Worm (Caenorhabditis elegans) whole organism, L1 larva: ENCODE results near the gene nhr-133.

ENCODE experiments used
- C16A3.4 ChIP-seq: fragments of 150-350 bp; optimal IDR thresholded peaks from 2 replicates; lab custom pipeline; 2014; ENCODE audit warnings: missing biosample characterization, missing genetic modification characterization
- C34B4.2 ChIP-seq: sonication (generic microtip); optimal IDR thresholded peaks from 2 replicates; lab custom pipeline; 2017; ENCODE audit warnings: mild to moderate bottlenecking, missing genetic modification characterization, missing compliant biosample characterization
- ceh-8 ChIP-seq: fragments of 200-800 bp; sonication (Bioruptor generic); optimal IDR thresholded peaks from 2 replicates; lab custom pipeline; 2018; ENCODE audit warnings: mild to moderate bottlenecking, missing genetic modification characterization, moderate library complexity, missing compliant biosample characterization
- ceh-82 ChIP-seq, 3 experiments: fragments of 150-350 bp in 1 of 3; sonication (generic microtip) in 2 of 3; optimal IDR thresholded peaks; 2 replicates each; lab custom pipeline; 2014 to 2017; ENCODE audit warnings: missing biosample characterization in 3 of 3, missing genetic modification characterization in 3 of 3
- ces-1 ChIP-seq: fragments of 150-350 bp; optimal IDR thresholded peaks from 2 replicates; lab custom pipeline; 2014; ENCODE audit warnings: missing biosample characterization, missing genetic modification reagents, missing genetic modification characterization
- dpl-1 ChIP-seq, 3 experiments: fragments of 150-350 bp in 2 of 3; sonication (generic microtip) in 1 of 3; optimal IDR thresholded peaks; 2 replicates each; lab custom pipeline; 2014 to 2017; ENCODE audit warnings: missing biosample characterization in 3 of 3, missing genetic modification characterization in 3 of 3, missing genetic modification reagents in 3 of 3
- dsc-1 ChIP-seq: sonication (generic microtip); optimal IDR thresholded peaks from 2 replicates; lab custom pipeline; 2016; ENCODE audit warnings: mild to moderate bottlenecking, missing genetic modification characterization, missing compliant biosample characterization
- efl-3 ChIP-seq: fragments of 200-800 bp; sonication (Bioruptor generic); optimal IDR thresholded peaks from 2 replicates; lab custom pipeline; 2018; ENCODE audit warnings: mild to moderate bottlenecking, missing genetic modification characterization, missing compliant biosample characterization
- egl-27 ChIP-seq, 2 experiments: fragments of 150-350 bp in 1 of 2; sonication (generic microtip); optimal IDR thresholded peaks; 3 replicates each; lab custom pipeline; 2017 to 2018; ENCODE audit warnings: missing biosample characterization in 2 of 2, missing genetic modification characterization in 2 of 2, missing genetic modification reagents in 2 of 2
- elt-2 ChIP-seq: sonication (generic microtip); optimal IDR thresholded peaks from 2 replicates; lab custom pipeline; 2016; ENCODE audit warnings: missing genetic modification characterization, mild to moderate bottlenecking, inconsistent platforms, missing compliant biosample characterization, missing genetic modification reagents
- ets-5 ChIP-seq: fragments of 200-800 bp; sonication (Bioruptor generic); IDR thresholded peaks from 2 replicates; pipeline ENCODE4 v1.3.6; 2022; ENCODE audit warnings: missing genetic modification characterization, missing compliant biosample characterization
- fkh-10 ChIP-seq: sonication (generic microtip); optimal IDR thresholded peaks from 2 replicates; lab custom pipeline; 2017; ENCODE audit warnings: missing biosample characterization, missing genetic modification reagents, missing genetic modification characterization
- fkh-4 ChIP-seq: sonication (generic microtip); optimal IDR thresholded peaks from 2 replicates; lab custom pipeline; 2016; ENCODE audit warnings: missing compliant biosample characterization, missing genetic modification characterization, borderline replicate concordance
- fkh-8 ChIP-seq: sonication (generic microtip); optimal IDR thresholded peaks from 2 replicates; lab custom pipeline; 2016; ENCODE audit warnings: mild to moderate bottlenecking, missing genetic modification characterization, missing compliant biosample characterization
- fos-1 ChIP-seq: fragments of 150-350 bp; optimal IDR thresholded peaks from 2 replicates; lab custom pipeline; 2014; ENCODE audit warnings: missing biosample characterization, missing genetic modification characterization
- grh-1 ChIP-seq: fragments of 200-800 bp; sonication (Bioruptor generic); IDR thresholded peaks from 2 replicates; pipeline ENCODE4 v1.3.6; 2022; ENCODE audit warnings: missing genetic modification reagents, missing genetic modification characterization, missing compliant biosample characterization
- hlh-17 ChIP-seq: fragments of 200-800 bp; sonication (Bioruptor generic); optimal IDR thresholded peaks from 2 replicates; lab custom pipeline; 2018; ENCODE audit warnings: missing genetic modification characterization, mild to moderate bottlenecking, missing compliant biosample characterization, moderate library complexity, borderline replicate concordance
- hpl-2 ChIP-seq: fragments of 150-350 bp; optimal IDR thresholded peaks from 2 replicates; lab custom pipeline; 2014; ENCODE audit warnings: missing biosample characterization, missing genetic modification reagents, missing genetic modification characterization
- irx-1 ChIP-seq: sonication (generic microtip); optimal IDR thresholded peaks from 2 replicates; lab custom pipeline; 2016; ENCODE audit warnings: missing genetic modification characterization, missing compliant biosample characterization
- jun-1 ChIP-seq: fragments of 150-350 bp; optimal IDR thresholded peaks from 2 replicates; lab custom pipeline; 2014; ENCODE audit warnings: missing biosample characterization, missing genetic modification reagents, missing genetic modification characterization
- lin-13 ChIP-seq: fragments of 150-350 bp; optimal IDR thresholded peaks from 2 replicates; lab custom pipeline; 2014; ENCODE audit warnings: missing biosample characterization, missing genetic modification reagents, missing genetic modification characterization
- lin-14 ChIP-seq: fragments of 200-800 bp; sonication (Bioruptor generic); optimal IDR thresholded peaks from 2 replicates; lab custom pipeline; 2018; ENCODE audit warnings: mild to moderate bottlenecking, missing genetic modification characterization, moderate library complexity, missing compliant biosample characterization
- lin-35 ChIP-seq, 2 experiments: fragments of 150-350 bp; optimal IDR thresholded peaks; 2 replicates each; lab custom pipeline; 2014; ENCODE audit warnings: missing biosample characterization in 2 of 2, missing genetic modification characterization in 2 of 2, missing genetic modification reagents in 2 of 2
- lin-39 ChIP-seq: fragments of 150-350 bp; optimal IDR thresholded peaks from 2 replicates; lab custom pipeline; 2014; ENCODE audit warnings: missing biosample characterization, missing genetic modification reagents, missing genetic modification characterization
- lsy-2 ChIP-seq, 2 experiments: fragments of 150-350 bp; optimal IDR thresholded peaks; 2 replicates each; lab custom pipeline; 2014; ENCODE audit warnings: missing biosample characterization in 2 of 2, missing genetic modification characterization in 2 of 2
- mab-9 ChIP-seq: fragments of 200-800 bp; sonication (Bioruptor generic); IDR thresholded peaks from 2 replicates; pipeline ENCODE4 v1.3.6; 2022; ENCODE audit warnings: missing genetic modification reagents, missing genetic modification characterization, missing compliant biosample characterization
- mdl-1 ChIP-seq, 2 experiments: fragments of 150-350 bp; optimal IDR thresholded peaks; 2 replicates each; lab custom pipeline; 2014 to 2017; ENCODE audit warnings: missing biosample characterization in 2 of 2, missing genetic modification characterization in 2 of 2, inconsistent platforms in 1 of 2
- mef-2 ChIP-seq: fragments of 150-350 bp; optimal IDR thresholded peaks from 2 replicates; lab custom pipeline; 2014; ENCODE audit warnings: missing biosample characterization, missing genetic modification characterization
- mep-1 ChIP-seq: fragments of 150-350 bp; optimal IDR thresholded peaks from 2 replicates; lab custom pipeline; 2014; ENCODE audit warnings: missing biosample characterization, missing genetic modification characterization
- nhr-12 ChIP-seq: sonication (generic microtip); optimal IDR thresholded peaks from 2 replicates; lab custom pipeline; 2017; ENCODE audit warnings: missing biosample characterization, missing genetic modification characterization
- nhr-20 ChIP-seq: sonication (generic microtip); optimal IDR thresholded peaks from 2 replicates; lab custom pipeline; 2016; ENCODE audit warnings: mild to moderate bottlenecking, missing genetic modification characterization, missing compliant biosample characterization
- nhr-237 ChIP-seq: fragments of 150-350 bp; optimal IDR thresholded peaks from 2 replicates; lab custom pipeline; 2014; ENCODE audit warnings: missing biosample characterization, missing genetic modification characterization
- nhr-28 ChIP-seq: fragments of 150-350 bp; optimal IDR thresholded peaks from 2 replicates; lab custom pipeline; 2014; ENCODE audit warnings: missing biosample characterization, missing genetic modification characterization
- nhr-47 ChIP-seq: sonication (generic microtip); optimal IDR thresholded peaks from 2 replicates; lab custom pipeline; 2016; ENCODE audit warnings: mild to moderate bottlenecking, missing genetic modification characterization, moderate library complexity, missing compliant biosample characterization
- nhr-71 ChIP-seq: sonication (generic microtip); optimal IDR thresholded peaks from 2 replicates; lab custom pipeline; 2016; ENCODE audit warnings: mild to moderate bottlenecking, missing genetic modification characterization, moderate library complexity, missing compliant biosample characterization
- nhr-77 ChIP-seq: fragments of 150-350 bp; optimal IDR thresholded peaks from 2 replicates; lab custom pipeline; 2014; ENCODE audit warnings: missing biosample characterization, missing genetic modification characterization
- nhr-84 ChIP-seq: sonication (generic microtip); optimal IDR thresholded peaks from 2 replicates; lab custom pipeline; 2017; ENCODE audit warnings: missing biosample characterization, missing genetic modification characterization
- nhr-85 ChIP-seq: sonication (generic microtip); peaks from one replicate; lab custom pipeline; 2016; ENCODE audit warnings: missing genetic modification characterization, inconsistent platforms, missing compliant biosample characterization
- nhr-90 ChIP-seq: sonication (generic microtip); optimal IDR thresholded peaks from 2 replicates; lab custom pipeline; 2016; ENCODE audit warnings: mild to moderate bottlenecking, missing genetic modification characterization, missing compliant biosample characterization; ENCODE audit not compliant: poor library complexity
- pqm-1 ChIP-seq: sonication (generic microtip); optimal IDR thresholded peaks from 3 replicates; lab custom pipeline; 2017; ENCODE audit warnings: missing biosample characterization, missing genetic modification characterization
- skn-1 ChIP-seq: fragments of 150-350 bp; optimal IDR thresholded peaks from 2 replicates; lab custom pipeline; 2014; ENCODE audit warnings: missing biosample characterization, missing genetic modification characterization
- sptf-1 ChIP-seq: fragments of 150-350 bp; optimal IDR thresholded peaks from 2 replicates; lab custom pipeline; 2014; ENCODE audit warnings: missing biosample characterization, missing genetic modification characterization
- sup-37 ChIP-seq: fragments of 200-800 bp; sonication (Bioruptor generic); optimal IDR thresholded peaks from 2 replicates; lab custom pipeline; 2018; ENCODE audit warnings: mild to moderate bottlenecking, missing genetic modification characterization, missing compliant biosample characterization
- swsn-7 ChIP-seq: sonication (generic microtip); optimal IDR thresholded peaks from 2 replicates; lab custom pipeline; 2016; ENCODE audit warnings: missing genetic modification characterization, missing compliant biosample characterization
- tbx-2 ChIP-seq: sonication (generic microtip); optimal IDR thresholded peaks from 2 replicates; lab custom pipeline; 2016; ENCODE audit warnings: missing genetic modification characterization, missing compliant biosample characterization
- tlp-1 ChIP-seq: fragments of 150-350 bp; optimal IDR thresholded peaks from 2 replicates; lab custom pipeline; 2014; ENCODE audit warnings: missing biosample characterization, missing genetic modification characterization
- unc-30 ChIP-seq: sonication (generic microtip); optimal IDR thresholded peaks from 2 replicates; lab custom pipeline; 2017; ENCODE audit warnings: missing biosample characterization, missing genetic modification characterization
- unc-98 ChIP-seq: fragments of 200-800 bp; sonication (Bioruptor generic); IDR thresholded peaks from 2 replicates; pipeline ENCODE4 v1.3.6; 2022; ENCODE audit warnings: missing genetic modification characterization, missing compliant biosample characterization
- zag-1 ChIP-seq: fragments of 150-350 bp; optimal IDR thresholded peaks from 2 replicates; lab custom pipeline; 2014; ENCODE audit warnings: missing biosample characterization, missing genetic modification characterization
- ztf-11 ChIP-seq, 2 experiments: sonication (generic microtip); optimal IDR thresholded peaks; 2 replicates each; lab custom pipeline; 2016 to 2017; ENCODE audit warnings: missing genetic modification characterization in 2 of 2, missing biosample characterization in 1 of 2, missing compliant biosample characterization in 1 of 2

The nhr-133 gene

ce11 chrV:2225130-2225529, 13.2 kb upstream of the nhr-133 start, which contains the start of gene nhr-103:
TSS of gene nhr-103 (plus strand) at chrV:2225430.
- TF ChIP-seq efl-3 (GFP tag; lab: Kevin White, UChicago) (no peak), elt-2 (tag; lab: Kevin White, UChicago) (no peak), unc-98 (GFP tag; lab: Robert Waterston, UW) (no peak), mef-2 (tag; lab: Kevin White, UChicago) (no peak), lsy-2 (tag; optimal IDR thresholded peaks at IDR 0.05; lab: Kevin White, UChicago) (no peak), mdl-1 (tag; optimal IDR thresholded peaks at IDR 0.05; lab: Kevin White, UChicago) (no peak), nhr-20 (tag; lab: Kevin White, UChicago) (no peak), sptf-1 (tag; lab: Kevin White, UChicago) (no peak), jun-1 (no peak), nhr-71 (tag; lab: Kevin White, UChicago) (no peak), unc-30 (tag; lab: Kevin White, UChicago) (no peak), dsc-1 (tag; lab: Kevin White, UChicago) (no peak), fos-1 (tag; lab: Kevin White, UChicago) (no peak), tbx-2 (tag; lab: Kevin White, UChicago) (no peak), hlh-17 (GFP tag; lab: Kevin White, UChicago) (no peak), C16A3.4 (tag; lab: Kevin White, UChicago) (no peak), lin-14 (GFP tag; lab: Kevin White, UChicago) (no peak)

DNA sequence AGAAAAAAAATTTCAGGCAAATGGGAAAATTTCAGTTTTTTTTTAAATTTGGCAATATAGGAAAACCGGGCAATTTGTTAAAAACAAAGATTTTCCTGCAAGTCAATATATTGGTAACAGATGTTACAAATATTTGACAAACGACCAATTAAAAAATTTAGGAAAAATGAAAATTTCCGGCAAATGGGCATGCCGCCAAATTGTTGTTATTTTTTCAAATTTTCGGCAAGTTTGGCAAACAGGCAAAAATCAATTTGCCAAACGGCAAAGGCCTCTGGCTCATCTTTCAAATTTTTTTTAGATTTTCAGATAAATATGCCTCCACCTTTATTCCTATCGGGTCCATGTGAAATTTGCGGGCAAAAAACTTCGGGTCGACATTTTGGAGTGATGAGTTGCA, 9.8 kb upstream of the nhr-133 start, which contains the start of gene nhr-128:
Gene nhr-128, plus strand, starts transcription at position 301 of the 400 bp plus-strand sequence.
- no peak for TF ChIP-seq ces-1
- TF ChIP-seq ets-5: no peak
- no peak for TF ChIP-seq swsn-7 (tag; lab: Kevin White, UChicago)
- TF ChIP-seq efl-3 (GFP tag; lab: Kevin White, UChicago): no peak
- no peak for TF ChIP-seq pqm-1
- no peak for TF ChIP-seq egl-27 (tag; optimal IDR thresholded peaks at IDR 0.05; lab: Kevin White, UChicago)
- no peak for TF ChIP-seq sup-37 (GFP tag; lab: Kevin White, UChicago)
- no peak for TF ChIP-seq ceh-8 (GFP tag; lab: Kevin White, UChicago)
- TF ChIP-seq tlp-1 (tag; lab: Kevin White, UChicago): no peak
- no peak for TF ChIP-seq ztf-11 (tag; optimal IDR thresholded peaks at IDR 0.05; lab: Kevin White, UChicago)
- no peak for TF ChIP-seq skn-1 (tag; lab: Kevin White, UChicago)
- TF ChIP-seq lin-13: no peak
- no peak for TF ChIP-seq nhr-237
- no peak for TF ChIP-seq fkh-4
- no peak for TF ChIP-seq mef-2 (tag; lab: Kevin White, UChicago)

ce11 chrV:2218803-2219202, 6.9 kb upstream of the nhr-133 start, which contains the start of gene nhr-56:
TSS of gene nhr-56 (plus strand) at chrV:2219004.
- TF ChIP-seq nhr-90 (tag; lab: Kevin White, UChicago) (peak; percentile 38), irx-1 (tag; lab: Kevin White, UChicago) (no peak), nhr-28 (no peak), nhr-85 (tag; lab: Kevin White, UChicago) (peak; percentile 72), nhr-47 (tag; lab: Kevin White, UChicago) (peak; percentile 23), fkh-10 (no peak), lin-35 (GFP tag; optimal IDR thresholded peaks at IDR 0.05; lab: Kevin White, UChicago) (peak in 1 of 2 experiments; percentile 63), grh-1 (GFP tag; lab: Robert Waterston, UW) (no peak), lin-39 (tag; lab: Kevin White, UChicago) (no peak), nhr-84 (tag; lab: Kevin White, UChicago) (no peak), fkh-8 (tag; lab: Kevin White, UChicago) (peak; percentile 19), zag-1 (tag; lab: Kevin White, UChicago) (no peak), hpl-2 (GFP tag; lab: Kevin White, UChicago) (no peak), ceh-82 (tag; optimal IDR thresholded peaks at IDR 0.05; lab: Kevin White, UChicago) (peak; percentile 11 to 37 (median 13)), jun-1 (peak; percentile 34), mep-1 (tag; lab: Kevin White, UChicago) (peak; percentile 60), dpl-1 (GFP tag; optimal IDR thresholded peaks at IDR 0.05; lab: Kevin White, UChicago) (peak in 1 of 3 experiments; percentile 21), lin-13 (no peak), mab-9 (GFP tag; lab: Robert Waterston, UW) (no peak), fkh-4 (no peak), C16A3.4 (tag; lab: Kevin White, UChicago) (no peak), nhr-12 (tag; lab: Kevin White, UChicago) (no peak), C34B4.2 (tag; lab: Kevin White, UChicago) (no peak), efl-3 (GFP tag; lab: Kevin White, UChicago) (no peak), nhr-77 (tag; lab: Kevin White, UChicago) (peak; percentile 15)
